Fruit fly (Drosophila melanogaster) whole organism, embryonic: ENCODE results near the gene CG34026.
A peak's percentile ranks its signal among the peaks of the same experiment; 100 is the strongest.

ENCODE experiments used
- Bgb ChIP-seq: fragments of 200-800 bp; sonication (Bioruptor generic); IDR thresholded peaks from 2 replicates; pipeline ENCODE4 v1.3.6; 2022; ENCODE audit warnings: missing biosample characterization, missing genetic modification characterization; ENCODE audit not compliant: partially characterized antibody
- C15 ChIP-seq: fragments of 200-800 bp; sonication (Bioruptor generic); IDR thresholded peaks from 3 replicates; pipeline ENCODE4 v1.3.6; 2022; ENCODE audit warnings: missing biosample characterization, missing genetic modification characterization
- CG10431 ChIP-seq: fragments of 200-800 bp; sonication (Bioruptor generic); optimal IDR thresholded peaks from 3 replicates; lab custom pipeline; 2018; ENCODE audit warnings: missing biosample characterization, mild to moderate bottlenecking, missing genetic modification characterization
- CG11695 ChIP-seq: fragments of 200-800 bp; sonication (Bioruptor generic); IDR thresholded peaks from 3 replicates; pipeline ENCODE4 v1.3.6; 2022; ENCODE audit warnings: missing biosample characterization, missing genetic modification characterization
- CG12391 ChIP-seq: fragments of 200-800 bp; sonication (Bioruptor generic); optimal IDR thresholded peaks from 3 replicates; lab custom pipeline; 2018; ENCODE audit warnings: missing biosample characterization, mild to moderate bottlenecking, missing genetic modification characterization, moderate library complexity
- CG15479 ChIP-seq: fragments of 200-800 bp; sonication (Bioruptor generic); optimal IDR thresholded peaks from 3 replicates; lab custom pipeline; 2019; ENCODE audit warnings: missing biosample characterization, mild to moderate bottlenecking, missing genetic modification characterization, moderate library complexity
- CG1603 ChIP-seq: fragments of 200-800 bp; sonication (Bioruptor generic); optimal IDR thresholded peaks from 2 replicates; lab custom pipeline; 2019; ENCODE audit warnings: missing biosample characterization, mild to moderate bottlenecking, missing genetic modification characterization, moderate library complexity
- CG1832 ChIP-seq: fragments of 200-800 bp; sonication (Bioruptor generic); optimal IDR thresholded peaks from 2 replicates; lab custom pipeline; 2017; ENCODE audit warnings: missing biosample characterization, mild to moderate bottlenecking, missing genetic modification characterization, inconsistent platforms
- CG2120 ChIP-seq: fragments of 200-800 bp; sonication (Bioruptor generic); optimal IDR thresholded peaks from 3 replicates; lab custom pipeline; 2016; ENCODE audit warnings: missing biosample characterization, missing genetic modification characterization
- CG2129 ChIP-seq: fragments of 200-800 bp; sonication (Bioruptor generic); IDR thresholded peaks from 2 replicates; pipeline ENCODE4 v1.3.6; 2022; ENCODE audit warnings: missing biosample characterization, missing genetic modification characterization; ENCODE audit not compliant: partially characterized antibody
- CG31441 ChIP-seq: fragments of 200-800 bp; sonication (Bioruptor generic); IDR thresholded peaks from 2 replicates; pipeline ENCODE4 v1.3.6; 2022; ENCODE audit warnings: missing biosample characterization, missing genetic modification characterization
- CG4282 ChIP-seq: fragments of 200-800 bp; sonication (Bioruptor generic); optimal IDR thresholded peaks from 2 replicates; lab custom pipeline; 2016; ENCODE audit warnings: missing biosample characterization, missing genetic modification characterization
- CG6254 ChIP-seq: fragments of 200-800 bp; sonication (Bioruptor generic); optimal IDR thresholded peaks from 3 replicates; lab custom pipeline; 2017; ENCODE audit warnings: mild to moderate bottlenecking, missing biosample characterization, missing genetic modification reagents, missing genetic modification characterization
- CG6683 ChIP-seq: fragments of 200-800 bp; sonication (Bioruptor generic); optimal IDR thresholded peaks from 2 replicates; lab custom pipeline; 2017; ENCODE audit warnings: missing biosample characterization, mild to moderate bottlenecking, missing genetic modification characterization, missing genetic modification reagents
- CG9437 ChIP-seq: fragments of 200-800 bp; sonication (Bioruptor generic); optimal IDR thresholded peaks from 2 replicates; lab custom pipeline; 2018; ENCODE audit warnings: missing biosample characterization, mild to moderate bottlenecking, missing genetic modification characterization
- CG9727 ChIP-seq: fragments of 200-800 bp; sonication (Bioruptor generic); optimal IDR thresholded peaks from 3 replicates; lab custom pipeline; 2017; ENCODE audit warnings: missing biosample characterization, mild to moderate bottlenecking, missing genetic modification characterization
- D19A ChIP-seq: fragments of 200-800 bp; optimal IDR thresholded peaks from 3 replicates; lab custom pipeline; 2019; ENCODE audit warnings: missing biosample characterization, mild to moderate bottlenecking, missing genetic modification characterization, moderate library complexity
- Doc2 ChIP-seq: fragments of 200-800 bp; sonication (Bioruptor generic); IDR thresholded peaks from 2 replicates; pipeline ENCODE4 v1.3.6; 2022; ENCODE audit warnings: missing biosample characterization, missing genetic modification characterization
- Dref ChIP-seq: fragments of 200-800 bp; sonication (Bioruptor generic); IDR thresholded peaks from 2 replicates; pipeline ENCODE4 v1.3.6; 2022; ENCODE audit warnings: missing biosample characterization, missing genetic modification characterization
- Ets97D ChIP-seq: fragments of 200-800 bp; sonication (Bioruptor generic); optimal IDR thresholded peaks from 3 replicates; lab custom pipeline; 2016; ENCODE audit warnings: missing biosample characterization, missing genetic modification characterization
- Hey ChIP-seq: fragments of 200-800 bp; sonication (Bioruptor generic); optimal IDR thresholded peaks from 3 replicates; lab custom pipeline; 2018; ENCODE audit warnings: missing biosample characterization, mild to moderate bottlenecking, missing genetic modification characterization
- Hr3 ChIP-seq: fragments of 200-800 bp; sonication (Bioruptor generic); optimal IDR thresholded peaks from 3 replicates; lab custom pipeline; 2016; ENCODE audit warnings: missing biosample characterization, missing genetic modification characterization
- Hsf ChIP-seq: fragments of 200-800 bp; sonication (Bioruptor generic); optimal IDR thresholded peaks from 3 replicates; lab custom pipeline; 2016; ENCODE audit warnings: missing biosample characterization, missing genetic modification characterization
- Mad ChIP-seq: fragments of 200-800 bp; sonication (Bioruptor generic); optimal IDR thresholded peaks from 2 replicates; lab custom pipeline; 2016; ENCODE audit warnings: missing biosample characterization, missing genetic modification characterization
- Pdp1 ChIP-seq, 2 experiments: fragments of 200-800 bp; sonication (Bioruptor generic); optimal IDR thresholded peaks; 3 replicates each; lab custom pipeline; 2016; ENCODE audit warnings: missing biosample characterization in 2 of 2, missing genetic modification characterization in 2 of 2, mild to moderate bottlenecking in 1 of 2, moderate library complexity in 1 of 2
- Sin3A ChIP-seq: fragments of >200 bp; optimal IDR thresholded peaks from 2 replicates; lab custom pipeline; 2018
- Sox102F ChIP-seq: fragments of 200-800 bp; sonication (Bioruptor generic); optimal IDR thresholded peaks from 2 replicates; lab custom pipeline; 2018; ENCODE audit warnings: missing biosample characterization, mild to moderate bottlenecking, missing genetic modification characterization, moderate library complexity
- ash1 ChIP-seq: fragments of 200-800 bp; sonication (Bioruptor generic); optimal IDR thresholded peaks from 2 replicates; lab custom pipeline; 2018; ENCODE audit warnings: missing biosample characterization, mild to moderate bottlenecking, missing genetic modification characterization
- ato ChIP-seq: fragments of 200-800 bp; sonication (Bioruptor generic); IDR thresholded peaks from 2 replicates; pipeline ENCODE4 v1.3.6; 2022; ENCODE audit warnings: missing biosample characterization, missing genetic modification characterization; ENCODE audit not compliant: partially characterized antibody
- crc ChIP-seq: fragments of 200-800 bp; sonication (Bioruptor generic); optimal IDR thresholded peaks from 2 replicates; lab custom pipeline; 2016; ENCODE audit warnings: missing biosample characterization, missing genetic modification characterization
- cwo ChIP-seq: fragments of 200-800 bp; sonication (Bioruptor generic); optimal IDR thresholded peaks from 3 replicates; lab custom pipeline; 2017; ENCODE audit warnings: missing biosample characterization, missing genetic modification characterization, mild to moderate bottlenecking, moderate library complexity, missing genetic modification reagents
- dmrt11E ChIP-seq: fragments of 200-800 bp; sonication (Bioruptor generic); optimal IDR thresholded peaks from 3 replicates; lab custom pipeline; 2018; ENCODE audit warnings: missing biosample characterization, mild to moderate bottlenecking, missing genetic modification characterization, moderate library complexity
- eyg ChIP-seq: fragments of 200-800 bp; sonication (Bioruptor generic); optimal IDR thresholded peaks from 3 replicates; lab custom pipeline; 2016; ENCODE audit warnings: missing biosample characterization, missing genetic modification characterization
- fd64A ChIP-seq: fragments of 200-800 bp; sonication (Bioruptor generic); optimal IDR thresholded peaks from 3 replicates; lab custom pipeline; 2018; ENCODE audit warnings: missing biosample characterization, mild to moderate bottlenecking, missing genetic modification characterization
- gem ChIP-seq: fragments of 200-800 bp; sonication (Bioruptor generic); optimal IDR thresholded peaks from 2 replicates; lab custom pipeline; 2019; ENCODE audit warnings: missing biosample characterization, mild to moderate bottlenecking, missing genetic modification characterization, moderate library complexity
- gfzf ChIP-seq: fragments of 200-800 bp; sonication (Bioruptor generic); optimal IDR thresholded peaks from 2 replicates; lab custom pipeline; 2016; ENCODE audit warnings: missing biosample characterization, mild to moderate bottlenecking, missing genetic modification characterization, moderate library complexity
- ham ChIP-seq: fragments of 200-800 bp; sonication (Bioruptor generic); IDR thresholded peaks from 2 replicates; pipeline ENCODE4 v1.3.6; 2022; ENCODE audit warnings: missing biosample characterization, missing genetic modification characterization
- hkb ChIP-seq, 2 experiments: fragments of 200-800 bp in 1 of 2; fragments of >200 bp in 1 of 2; sonication (Bioruptor generic) in 1 of 2; IDR thresholded peaks in 1 of 2; optimal IDR thresholded peaks in 1 of 2; 2 replicates each; pipeline versions ENCODE4 v1.3.6 to Lab custom; 2017 to 2022; ENCODE audit warnings: missing biosample characterization in 1 of 2, missing genetic modification characterization in 1 of 2
- klu ChIP-seq: fragments of 200-800 bp; sonication (Bioruptor generic); IDR thresholded peaks from 2 replicates; pipeline ENCODE4 v1.3.6; 2022; ENCODE audit warnings: missing biosample characterization, missing genetic modification characterization
- lab ChIP-seq: fragments of 200-800 bp; sonication (Bioruptor generic); optimal IDR thresholded peaks from 3 replicates; lab custom pipeline; 2017; ENCODE audit warnings: missing biosample characterization, missing genetic modification characterization, mild to moderate bottlenecking, moderate library complexity, missing genetic modification reagents
- pan ChIP-seq, 4 experiments: fragments of >200 bp in 3 of 4; fragments of 200-800 bp in 1 of 4; sonication (Bioruptor generic) in 1 of 4; optimal IDR thresholded peaks in 3 of 4; IDR thresholded peaks in 1 of 4; 2 replicates each; pipeline versions ENCODE4 v1.3.6 to Lab custom; 2017 to 2022; ENCODE audit warnings: missing biosample characterization in 2 of 4, missing genetic modification characterization in 2 of 4, mixed read lengths in 1 of 4
- peb ChIP-seq: fragments of 200-800 bp; sonication (Bioruptor generic); IDR thresholded peaks from 2 replicates; pipeline ENCODE4 v1.3.6; 2022; ENCODE audit warnings: missing biosample characterization, missing genetic modification characterization
- run ChIP-seq: fragments of 200-800 bp; sonication (Bioruptor generic); optimal IDR thresholded peaks from 3 replicates; lab custom pipeline; 2018; ENCODE audit warnings: missing biosample characterization, mild to moderate bottlenecking, missing genetic modification characterization
- sna ChIP-seq: fragments of 200-800 bp; sonication (Bioruptor generic); IDR thresholded peaks from 2 replicates; pipeline ENCODE4 v1.3.6; 2022; ENCODE audit warnings: missing biosample characterization, missing genetic modification characterization; ENCODE audit not compliant: partially characterized antibody
- stc ChIP-seq: fragments of 200-800 bp; sonication (Bioruptor generic); IDR thresholded peaks from 2 replicates; pipeline ENCODE4 v1.3.6; 2022; ENCODE audit warnings: missing biosample characterization, missing genetic modification characterization
- trem ChIP-seq: fragments of 200-800 bp; optimal IDR thresholded peaks from 3 replicates; lab custom pipeline; 2019; ENCODE audit warnings: missing biosample characterization, mild to moderate bottlenecking, missing genetic modification characterization, moderate library complexity
- tx ChIP-seq: fragments of 200-800 bp; sonication (Bioruptor generic); optimal IDR thresholded peaks from 2 replicates; lab custom pipeline; 2016; ENCODE audit warnings: missing biosample characterization, missing genetic modification characterization

CG34026 gene

DNA sequence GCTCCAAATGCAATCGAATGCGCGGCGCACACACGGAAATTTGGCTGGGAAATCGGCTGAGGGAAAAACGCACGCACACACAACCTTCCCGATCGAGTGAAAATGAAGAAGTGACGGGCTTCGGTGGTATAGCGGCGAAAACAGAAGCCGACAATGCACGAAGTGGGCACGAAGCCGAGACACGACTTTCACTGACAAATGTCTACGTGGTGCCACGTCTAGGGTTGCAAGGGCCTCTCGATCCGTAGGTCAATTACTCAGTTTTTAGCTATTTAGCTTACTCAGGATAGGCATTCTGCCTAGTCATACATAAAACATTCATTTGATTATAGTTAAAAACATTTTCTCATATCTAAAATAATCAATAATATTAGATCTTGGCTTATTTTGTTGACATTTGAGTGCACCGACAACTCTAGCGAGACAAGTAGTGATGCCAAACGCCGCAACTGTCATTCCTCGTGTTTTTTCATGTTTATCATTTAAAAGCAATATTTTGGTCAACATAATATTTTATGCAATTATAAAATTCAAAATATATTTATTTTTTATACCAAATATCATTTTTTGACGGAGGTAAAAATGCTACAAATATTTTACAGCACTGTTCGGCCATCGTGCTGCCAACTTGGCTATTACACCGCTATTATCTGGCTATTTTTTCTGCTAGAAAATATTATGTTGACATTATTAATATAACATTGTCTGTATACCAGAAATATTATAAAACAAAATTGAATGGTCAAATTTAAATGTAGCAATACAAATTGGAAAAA, 20.1 kb downstream of the CG34026 start (continued):
- TF ChIP-seq gem (tag; lab: Kevin White, UChicago), result peak; percentile 94
- TF ChIP-seq D19A (tag; lab: Kevin White, UChicago), result peak; percentile 81
- peak; percentile 84 for TF ChIP-seq CG9727
- no peak for TF ChIP-seq Sin3A
- TF ChIP-seq CG2129 (GFP tag; lab: Robert Waterston, UW), result no peak
- TF ChIP-seq C15 (GFP tag; lab: Robert Waterston, UW), result peak; percentile 75; the same call in 1 of the 3 replicates
- TF ChIP-seq fd64A (GFP tag; lab: Kevin White, UChicago), result peak; percentile 68
- peak; percentile 85 for TF ChIP-seq Hr3
- peak; percentile 61; the same call in 1 of the 2 replicates for TF ChIP-seq peb (GFP tag; lab: Robert Waterston, UW)
- peak; percentile 88 for TF ChIP-seq Sox102F (GFP tag; lab: Kevin White, UChicago)
- no peak for TF ChIP-seq gfzf (GFP tag; lab: Kevin White, UChicago)
- TF ChIP-seq CG15479, result no peak
- peak; percentile 48 for TF ChIP-seq tx
- TF ChIP-seq ham (GFP tag; lab: Robert Waterston, UW), result 0 out of 2 replicates have a peak, but pooled peaks have one; percentile 53
- no peak for TF ChIP-seq pan (optimal IDR thresholded peaks at IDR 0.05; lab: Kevin White, UChicago)
- TF ChIP-seq pan (GFP tag; optimal IDR thresholded peaks at IDR 0.05 in 1 of 2, IDR thresholded peaks at IDR 0.05 in 1 of 2), result peak in 1 of 2 experiments; percentile 88
- peak; percentile 74 for TF ChIP-seq CG9437 (GFP tag; lab: Kevin White, UChicago)
- peak; percentile 88 for TF ChIP-seq CG12391
- TF ChIP-seq CG4282, result peak; percentile 34
- no peak for TF ChIP-seq sna (GFP tag; lab: Robert Waterston, UW)
- peak; percentile 58 to 71 for TF ChIP-seq Pdp1 (GFP tag; optimal IDR thresholded peaks at IDR 0.05; lab: Kevin White, UChicago)
- no peak for TF ChIP-seq hkb (optimal IDR thresholded peaks at IDR 0.05; lab: Kevin White, UChicago)
- TF ChIP-seq hkb (GFP tag; IDR thresholded peaks at IDR 0.05; lab: Robert Waterston, UW), result peak; percentile 86
- TF ChIP-seq CG31441 (GFP tag; lab: Robert Waterston, UW), result peak; percentile 80
- peak; percentile 64 for TF ChIP-seq klu
- peak; percentile 85 for TF ChIP-seq stc (GFP tag; lab: Robert Waterston, UW)
- peak; percentile 78 for TF ChIP-seq run (tag; lab: Kevin White, UChicago)
- TF ChIP-seq ato (GFP tag; lab: Robert Waterston, UW), result 0 out of 2 replicates have a peak, but pooled peaks have one; percentile 35
- peak; percentile 88 for TF ChIP-seq dmrt11E
- TF ChIP-seq cwo, result peak; percentile 76
- peak; percentile 36 for TF ChIP-seq Dref (GFP tag; lab: Robert Waterston, UW)
- peak; percentile 48 for TF ChIP-seq Hey (tag; lab: Kevin White, UChicago)
- TF ChIP-seq Bgb (GFP tag; lab: Robert Waterston, UW), result peak; percentile 55
- peak; percentile 83 for TF ChIP-seq Mad (GFP tag; lab: Kevin White, UChicago)
- peak; percentile 86 for TF ChIP-seq CG2120 (GFP tag; lab: Kevin White, UChicago)
- TF ChIP-seq CG1603, result peak; percentile 90
- peak; percentile 27 for TF ChIP-seq ash1 (GFP tag; lab: Kevin White, UChicago)
- TF ChIP-seq lab (GFP tag; lab: Kevin White, UChicago), result peak; percentile 93
- no peak for TF ChIP-seq eyg
- TF ChIP-seq CG10431 (GFP tag; lab: Kevin White, UChicago), result peak; percentile 70
- peak; percentile 84 for TF ChIP-seq Hsf (GFP tag; lab: Kevin White, UChicago)
- peak; percentile 71 for TF ChIP-seq CG6683
- TF ChIP-seq Ets97D, result peak; percentile 2
- peak; percentile 77 for TF ChIP-seq CG6254 (GFP tag; lab: Kevin White, UChicago)
- TF ChIP-seq trem, result peak; percentile 80
- peak; percentile 91 for TF ChIP-seq CG11695 (GFP tag; lab: Robert Waterston, UW)
- no peak for TF ChIP-seq CG1832 (GFP tag; lab: Kevin White, UChicago)
- peak; percentile 38 for TF ChIP-seq crc (GFP tag; lab: Kevin White, UChicago)
- TF ChIP-seq Doc2 (GFP tag; lab: Robert Waterston, UW), result 0 out of 2 replicates have a peak, but pooled peaks have one; percentile 11
